Fruit fly (Drosophila melanogaster) whole organism, embryonic: Measurements from ENCODE around the gene Sptz.

ENCODE experiments used
- Bdp1 ChIP-seq: fragments of 200-800 bp; sonication (Bioruptor generic); optimal IDR thresholded peaks from 3 replicates; lab custom pipeline; 2016; ENCODE audit warnings: missing biosample characterization, missing genetic modification characterization
- CG1024 ChIP-seq: fragments of 200-800 bp; sonication (Bioruptor generic); IDR thresholded peaks from 2 replicates; pipeline ENCODE4 v1.3.6; 2022; ENCODE audit warnings: missing biosample characterization, missing genetic modification characterization
- CG10267 ChIP-seq: fragments of 200-800 bp; sonication (Bioruptor generic); optimal IDR thresholded peaks from 2 replicates; lab custom pipeline; 2018; ENCODE audit warnings: missing biosample characterization, mild to moderate bottlenecking, missing genetic modification characterization, moderate library complexity
- CG10654 ChIP-seq: fragments of 200-800 bp; sonication (Bioruptor generic); optimal IDR thresholded peaks from 2 replicates; lab custom pipeline; 2016; ENCODE audit warnings: missing biosample characterization, missing genetic modification characterization
- CG11504 ChIP-seq: fragments of 200-800 bp; sonication (Bioruptor generic); optimal IDR thresholded peaks from 3 replicates; lab custom pipeline; 2019; ENCODE audit warnings: missing biosample characterization, mild to moderate bottlenecking, missing genetic modification characterization, moderate library complexity
- CG12071 ChIP-seq: fragments of 200-800 bp; sonication (Bioruptor generic); optimal IDR thresholded peaks from 3 replicates; lab custom pipeline; 2018; ENCODE audit warnings: missing biosample characterization, mild to moderate bottlenecking, missing genetic modification characterization
- CG12236 ChIP-seq: fragments of 200-800 bp; sonication (Bioruptor generic); optimal IDR thresholded peaks from 2 replicates; lab custom pipeline; 2016; ENCODE audit warnings: missing biosample characterization, missing genetic modification characterization
- CG1647 ChIP-seq: fragments of 200-800 bp; sonication (Bioruptor generic); optimal IDR thresholded peaks from 3 replicates; lab custom pipeline; 2016; ENCODE audit warnings: missing biosample characterization, missing genetic modification characterization
- CG18011 ChIP-seq: fragments of 200-800 bp; sonication (Bioruptor generic); optimal IDR thresholded peaks from 2 replicates; lab custom pipeline; 2017; ENCODE audit warnings: missing biosample characterization, missing genetic modification characterization, mild to moderate bottlenecking, moderate library complexity, missing genotype
- CG18476 ChIP-seq: fragments of 200-800 bp; sonication (Bioruptor generic); optimal IDR thresholded peaks from 2 replicates; lab custom pipeline; 2016; ENCODE audit warnings: missing biosample characterization, mild to moderate bottlenecking, missing genetic modification characterization
- CG2678 ChIP-seq: fragments of 200-800 bp; sonication (Bioruptor generic); optimal IDR thresholded peaks from 3 replicates; lab custom pipeline; 2019; ENCODE audit warnings: missing biosample characterization, mild to moderate bottlenecking, missing genetic modification characterization, moderate library complexity
- CG2712 ChIP-seq: fragments of 200-800 bp; optimal IDR thresholded peaks from 3 replicates; lab custom pipeline; 2019; ENCODE audit warnings: missing biosample characterization, mild to moderate bottlenecking, missing genetic modification characterization, moderate library complexity
- CG30020 ChIP-seq: fragments of 200-800 bp; optimal IDR thresholded peaks from 2 replicates; lab custom pipeline; 2019; ENCODE audit warnings: missing biosample characterization, mild to moderate bottlenecking, missing genetic modification characterization, moderate library complexity
- CG34376 ChIP-seq: fragments of 200-800 bp; sonication (Bioruptor generic); optimal IDR thresholded peaks from 2 replicates; lab custom pipeline; 2018; ENCODE audit warnings: missing biosample characterization, mild to moderate bottlenecking, missing genetic modification characterization
- CG4404 ChIP-seq: fragments of 200-800 bp; sonication (Bioruptor generic); IDR thresholded peaks from 2 replicates; pipeline ENCODE4 v1.3.6; 2022; ENCODE audit warnings: missing biosample characterization, missing genetic modification characterization
- CG7745 ChIP-seq: fragments of 200-800 bp; sonication (Bioruptor generic); optimal IDR thresholded peaks from 2 replicates; lab custom pipeline; 2018; ENCODE audit warnings: missing biosample characterization, mild to moderate bottlenecking, missing genetic modification characterization, moderate library complexity
- CG8478 ChIP-seq: fragments of >200 bp; optimal IDR thresholded peaks from 2 replicates; lab custom pipeline; 2018
- CG8765 ChIP-seq: fragments of 200-800 bp; sonication (Bioruptor generic); IDR thresholded peaks from 2 replicates; pipeline ENCODE4 v1.3.6; 2022; ENCODE audit warnings: missing biosample characterization, missing genetic modification characterization
- CrebB ChIP-seq: fragments of 200-800 bp; sonication (Bioruptor generic); optimal IDR thresholded peaks from 3 replicates; lab custom pipeline; 2018; ENCODE audit warnings: missing biosample characterization, mild to moderate bottlenecking, missing genetic modification characterization
- Dbx ChIP-seq: fragments of 200-800 bp; sonication (Bioruptor generic); IDR thresholded peaks from 3 replicates; pipeline ENCODE4 v1.3.6; 2022; ENCODE audit warnings: missing biosample characterization, missing genetic modification characterization
- Ets65A ChIP-seq: fragments of 200-800 bp; sonication (Bioruptor generic); peaks from one replicate; lab custom pipeline; 2016; ENCODE audit warnings: missing biosample characterization, missing genetic modification characterization
- HHEX ChIP-seq: fragments of 200-800 bp; sonication (Bioruptor generic); optimal IDR thresholded peaks from 3 replicates; lab custom pipeline; 2017; ENCODE audit warnings: missing biosample characterization, mild to moderate bottlenecking, missing genetic modification characterization, missing genetic modification reagents
- Nf-YC ChIP-seq: fragments of 200-800 bp; optimal IDR thresholded peaks from 3 replicates; lab custom pipeline; 2019; ENCODE audit warnings: missing biosample characterization, mild to moderate bottlenecking, missing genetic modification characterization, moderate library complexity
- Oli ChIP-seq: fragments of 200-800 bp; sonication (Bioruptor generic); optimal IDR thresholded peaks from 2 replicates; lab custom pipeline; 2018; ENCODE audit warnings: missing biosample characterization, mild to moderate bottlenecking, missing genetic modification characterization, moderate library complexity
- Pdp1 ChIP-seq, 2 experiments: fragments of 200-800 bp; sonication (Bioruptor generic); optimal IDR thresholded peaks; 3 replicates each; lab custom pipeline; 2016; ENCODE audit warnings: missing biosample characterization in 2 of 2, missing genetic modification characterization in 2 of 2, mild to moderate bottlenecking in 1 of 2, moderate library complexity in 1 of 2
- Trl ChIP-seq, 3 experiments: fragments of >200 bp in 2 of 3; fragments of 200-800 bp in 1 of 3; sonication (Bioruptor generic) in 1 of 3; optimal IDR thresholded peaks; 2 replicates in 1 of 3; 3 replicates in 2 of 3; lab custom pipeline; 2016 to 2017; ENCODE audit warnings: missing biosample characterization in 1 of 3, missing genetic modification characterization in 1 of 3
- Usf ChIP-seq: fragments of 200-800 bp; sonication (Bioruptor generic); optimal IDR thresholded peaks from 2 replicates; lab custom pipeline; 2017; ENCODE audit warnings: missing genotype, missing biosample characterization, missing genetic modification characterization
- abd-A ChIP-seq: fragments of 200-800 bp; sonication (Bioruptor generic); optimal IDR thresholded peaks from 3 replicates; lab custom pipeline; 2019; ENCODE audit warnings: missing biosample characterization, mild to moderate bottlenecking, missing genetic modification characterization, moderate library complexity
- ase ChIP-seq: fragments of 200-800 bp; sonication (Bioruptor generic); IDR thresholded peaks from 3 replicates; pipeline ENCODE4 v1.3.6; 2022; ENCODE audit warnings: missing biosample characterization, missing genetic modification characterization
- chinmo ChIP-seq: fragments of 200-800 bp; sonication (Bioruptor generic); IDR thresholded peaks from 4 replicates; pipeline ENCODE4 v1.3.6; 2022; ENCODE audit warnings: missing biosample characterization, missing genetic modification characterization; ENCODE audit not compliant: partially characterized antibody
- crc ChIP-seq: fragments of 200-800 bp; sonication (Bioruptor generic); optimal IDR thresholded peaks from 2 replicates; lab custom pipeline; 2016; ENCODE audit warnings: missing biosample characterization, missing genetic modification characterization
- crp ChIP-seq, 2 experiments: fragments of 200-800 bp; sonication (Bioruptor generic); optimal IDR thresholded peaks; 2 replicates in 1 of 2; 3 replicates in 1 of 2; lab custom pipeline; 2017; ENCODE audit warnings: missing biosample characterization in 2 of 2, missing genetic modification characterization in 2 of 2, mild to moderate bottlenecking in 1 of 2, moderate library complexity in 1 of 2
- danr ChIP-seq: fragments of 200-800 bp; sonication (Bioruptor generic); IDR thresholded peaks from 2 replicates; pipeline ENCODE4 v1.3.6; 2022; ENCODE audit warnings: missing biosample characterization, missing genetic modification characterization
- dmrt99B ChIP-seq: fragments of 200-800 bp; sonication (Bioruptor generic); optimal IDR thresholded peaks from 2 replicates; lab custom pipeline; 2018; ENCODE audit warnings: missing biosample characterization, mild to moderate bottlenecking, missing genetic modification characterization, moderate library complexity
- exex ChIP-seq: fragments of 200-800 bp; sonication (Bioruptor generic); optimal IDR thresholded peaks from 4 replicates; lab custom pipeline; 2018; ENCODE audit warnings: missing biosample characterization, mild to moderate bottlenecking, missing genetic modification characterization, moderate library complexity
- ftz-f1 ChIP-seq: fragments of 200-800 bp; sonication (Bioruptor generic); optimal IDR thresholded peaks from 2 replicates; lab custom pipeline; 2016; ENCODE audit warnings: missing biosample characterization, missing genetic modification characterization
- gem ChIP-seq: fragments of 200-800 bp; sonication (Bioruptor generic); optimal IDR thresholded peaks from 2 replicates; lab custom pipeline; 2019; ENCODE audit warnings: missing biosample characterization, mild to moderate bottlenecking, missing genetic modification characterization, moderate library complexity
- grn ChIP-seq: fragments of 200-800 bp; sonication (Bioruptor generic); optimal IDR thresholded peaks from 3 replicates; lab custom pipeline; 2017; ENCODE audit warnings: missing biosample characterization, missing genetic modification characterization
- gro ChIP-seq: fragments of 200-800 bp; sonication (Bioruptor generic); optimal IDR thresholded peaks from 2 replicates; lab custom pipeline; 2016; ENCODE audit warnings: missing biosample characterization, missing genetic modification characterization
- her ChIP-seq: fragments of 200-800 bp; sonication (Bioruptor generic); optimal IDR thresholded peaks from 2 replicates; lab custom pipeline; 2016; ENCODE audit warnings: missing biosample characterization, missing genetic modification characterization
- ind ChIP-seq: fragments of 200-800 bp; sonication (Bioruptor generic); optimal IDR thresholded peaks from 3 replicates; lab custom pipeline; 2016; ENCODE audit warnings: missing biosample characterization, missing genetic modification characterization
- klu ChIP-seq: fragments of 200-800 bp; sonication (Bioruptor generic); IDR thresholded peaks from 2 replicates; pipeline ENCODE4 v1.3.6; 2022; ENCODE audit warnings: missing biosample characterization, missing genetic modification characterization
- pzg ChIP-seq: fragments of 200-800 bp; sonication (Bioruptor generic); optimal IDR thresholded peaks from 3 replicates; lab custom pipeline; 2018; ENCODE audit warnings: missing biosample characterization, mild to moderate bottlenecking, missing genetic modification characterization, moderate library complexity
- ro ChIP-seq: fragments of 200-800 bp; sonication (Bioruptor generic); IDR thresholded peaks from 2 replicates; pipeline ENCODE4 v1.3.6; 2022; ENCODE audit warnings: missing biosample characterization, missing genetic modification characterization
- sd ChIP-seq: fragments of 200-800 bp; sonication (Bioruptor generic); optimal IDR thresholded peaks from 3 replicates; lab custom pipeline; 2018; ENCODE audit warnings: missing biosample characterization, mild to moderate bottlenecking, missing genetic modification characterization, moderate library complexity
- sug ChIP-seq: fragments of 200-800 bp; optimal IDR thresholded peaks from 2 replicates; lab custom pipeline; 2019; ENCODE audit warnings: missing biosample characterization, mild to moderate bottlenecking, missing genetic modification characterization, moderate library complexity
- toy ChIP-seq: fragments of 200-800 bp; sonication (Bioruptor generic); IDR thresholded peaks from 2 replicates; pipeline ENCODE4 v1.3.6; 2022; ENCODE audit warnings: missing biosample characterization, missing genetic modification characterization
- vnd ChIP-seq: fragments of 200-800 bp; sonication (Bioruptor generic); IDR thresholded peaks from 3 replicates; pipeline ENCODE4 v1.3.6; 2022; ENCODE audit warnings: missing biosample characterization, missing genetic modification characterization; ENCODE audit not compliant: partially characterized antibody
- yki ChIP-seq: fragments of >200 bp; optimal IDR thresholded peaks from 3 replicates; lab custom pipeline; 2018

Sptz gene

dm6 chr3R:11458022-11458850 is 36.3 kb downstream of the Sptz start (continued):
- TF ChIP-seq CG2678 (tag; lab: Kevin White, UChicago) (peak; percentile 79), crp (GFP tag; optimal IDR thresholded peaks at IDR 0.05; lab: Kevin White, UChicago) (peak in 1 of 2 experiments; percentile 4), Bdp1 (GFP tag; lab: Kevin White, UChicago) (peak; percentile 47), CG12071 (GFP tag; lab: Kevin White, UChicago) (peak; percentile 67), CG12236 (GFP tag; lab: Kevin White, UChicago) (peak; percentile 17), Nf-YC (tag; lab: Kevin White, UChicago) (no peak), CG2712 (peak; percentile 58), abd-A (tag; lab: Kevin White, UChicago) (no peak), CG11504 (peak; percentile 73), CrebB (tag; lab: Kevin White, UChicago) (no peak), gem (peak; percentile 71), CG7745 (tag; lab: Kevin White, UChicago) (no peak), ind (peak; percentile 77), Pdp1 (GFP tag; optimal IDR thresholded peaks at IDR 0.05; lab: Kevin White, UChicago) (peak; percentile 59 to 66), HHEX (GFP tag; lab: Kevin White, UChicago) (peak; percentile 70), CG4404 (GFP tag; lab: Robert Waterston, UW) (peak; percentile 46; the same call in 1 of the 2 replicates), CG18476 (GFP tag; lab: Kevin White, UChicago) (peak; percentile 40), ase (GFP tag; lab: Robert Waterston, UW) (peak; percentile 69; the same call in 2 of the 3 replicates), CG30020 (tag; lab: Kevin White, UChicago) (no peak), sd (peak; percentile 88), CG8478 (lab: Kevin White, UChicago) (no peak), CG18011 (GFP tag; lab: Kevin White, UChicago) (peak; percentile 37), chinmo (GFP tag; lab: Robert Waterston, UW) (peak; percentile 43; the same call in 2 of the 4 replicates), her (GFP tag; lab: Kevin White, UChicago) (peak; percentile 57)

- TF ChIP-seq Dbx = no peak
- no peak for TF ChIP-seq gro
- TF ChIP-seq Oli (tag; lab: Kevin White, UChicago) = no peak
- TF ChIP-seq CG34376 (GFP tag; lab: Kevin White, UChicago) = peak; percentile 28
- 0 out of 2 replicates have a peak, but pooled peaks have one; percentile 4 for TF ChIP-seq klu (GFP tag; lab: Robert Waterston, UW)
- no peak for TF ChIP-seq CG1647 (GFP tag; lab: Kevin White, UChicago)
- no peak for TF ChIP-seq Usf
- TF ChIP-seq Ets65A (GFP tag; lab: Kevin White, UChicago) = no peak
- no peak for TF ChIP-seq dmrt99B (tag; lab: Kevin White, UChicago)
- 0 out of 3 replicates have a peak, but pooled peaks have one; percentile 23 for TF ChIP-seq vnd (GFP tag; lab: Robert Waterston, UW)
- no peak for TF ChIP-seq CG10654 (GFP tag; lab: Kevin White, UChicago)
- TF ChIP-seq pzg (GFP tag; lab: Kevin White, UChicago) = no peak
- TF ChIP-seq crc (GFP tag; lab: Kevin White, UChicago) = no peak
- peak; percentile 27 for TF ChIP-seq ftz-f1 (GFP tag; lab: Kevin White, UChicago)
- TF ChIP-seq sug (tag; lab: Kevin White, UChicago) = peak; percentile 40
- TF ChIP-seq ro (GFP tag; lab: Robert Waterston, UW) = no peak
- TF ChIP-seq Trl (optimal IDR thresholded peaks at IDR 0.05; lab: Kevin White, UChicago) = no peak
- no peak for TF ChIP-seq Trl (GFP tag; optimal IDR thresholded peaks at IDR 0.05; lab: Kevin White, UChicago)
- TF ChIP-seq CG1024 (GFP tag; lab: Robert Waterston, UW) = no peak
- TF ChIP-seq CG8765 (GFP tag; lab: Robert Waterston, UW) = no peak
- TF ChIP-seq exex (tag; lab: Kevin White, UChicago) = peak; percentile 65
- TF ChIP-seq yki (lab: Kevin White, UChicago) = no peak
- TF ChIP-seq danr (GFP tag; lab: Robert Waterston, UW) = no peak
- TF ChIP-seq grn (GFP tag; lab: Kevin White, UChicago) = peak; percentile 92
- TF ChIP-seq CG10267 (tag; lab: Kevin White, UChicago) = no peak
- no peak for TF ChIP-seq toy
- TF ChIP-seq, all 482 proteins: peak for 7
Observed at dm6 chr3R:11458851-11459175, 36.9 kb downstream of the Sptz start.
